Fruit fly (Drosophila melanogaster): ENCODE results near the gene neb.
A peak's percentile ranks its signal among the peaks of the same experiment; 100 is the strongest.

dm6 chr2L:20066233-20066650, 9.3 kb upstream of the neb start, which contains the start of gene bwa:
- TF ChIP-seq Snoo (tag; optimal IDR thresholded peaks at IDR 0.05) (no peak), EcR (GFP tag; optimal IDR thresholded peaks at IDR 0.05) (peak; percentile 13), fd96Ca (GFP tag; IDR thresholded peaks at IDR 0.05) (peak; percentile 36; the same call in 1 of the 3 replicates), CG8301 (tag; optimal IDR thresholded peaks at IDR 0.05) (no peak)
